Fruit fly (Drosophila melanogaster) S2 (cell line): ENCODE data around the gene CG13901.

Source experiments
- CG8478 ChIP-seq: fragments of >200 bp; optimal IDR thresholded peaks from 2 replicates; lab custom pipeline; 2018
- CTCF ChIP-seq, 2 experiments: fragments of >200 bp; optimal IDR thresholded peaks; 2 replicates each; lab custom pipeline; 2018

The CG13901 gene

DNA sequence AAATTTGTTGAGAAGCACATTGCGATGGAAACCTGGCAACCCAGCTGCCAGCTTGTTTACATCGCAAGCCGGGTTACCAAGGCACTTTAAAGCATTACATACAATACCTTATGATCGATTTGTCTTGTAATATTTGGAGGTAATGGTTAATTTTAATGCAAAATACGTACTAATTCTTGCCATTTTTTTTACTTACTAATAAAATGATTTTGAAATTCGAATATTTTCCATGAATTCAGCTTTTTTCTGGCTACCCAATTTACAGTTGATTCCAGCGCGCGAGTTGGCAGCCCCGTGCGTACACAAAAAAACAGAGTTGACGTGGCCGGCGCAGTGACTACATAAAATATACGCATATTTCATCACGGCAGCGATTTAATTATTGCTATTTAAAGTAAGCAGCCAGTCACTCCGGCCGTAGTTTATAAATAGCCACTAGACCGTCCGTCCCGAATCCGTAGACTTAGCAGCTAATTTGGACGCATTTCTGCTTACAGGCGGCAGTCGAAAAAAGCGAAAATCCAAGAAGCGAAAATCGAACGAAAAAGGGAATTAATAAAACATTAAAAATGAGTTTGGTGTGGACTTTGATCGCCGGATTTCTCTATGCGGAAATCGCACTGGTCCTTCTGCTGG lies at the start of gene CG13901, which contains the start of gene CG13887:
Gene CG13901 (minus strand): TSS at position 270 of the 636 bp plus-strand sequence.
Gene CG13887 (plus strand): TSS at position 310 of the 636 bp plus-strand sequence.
- no peak for TF ChIP-seq CG8478 (lab: Kevin White, UChicago)
- peak in 1 of 2 experiments; percentile 2 for TF ChIP-seq CTCF (optimal IDR thresholded peaks at IDR 0.05; lab: Kevin White, UChicago)

DNA sequence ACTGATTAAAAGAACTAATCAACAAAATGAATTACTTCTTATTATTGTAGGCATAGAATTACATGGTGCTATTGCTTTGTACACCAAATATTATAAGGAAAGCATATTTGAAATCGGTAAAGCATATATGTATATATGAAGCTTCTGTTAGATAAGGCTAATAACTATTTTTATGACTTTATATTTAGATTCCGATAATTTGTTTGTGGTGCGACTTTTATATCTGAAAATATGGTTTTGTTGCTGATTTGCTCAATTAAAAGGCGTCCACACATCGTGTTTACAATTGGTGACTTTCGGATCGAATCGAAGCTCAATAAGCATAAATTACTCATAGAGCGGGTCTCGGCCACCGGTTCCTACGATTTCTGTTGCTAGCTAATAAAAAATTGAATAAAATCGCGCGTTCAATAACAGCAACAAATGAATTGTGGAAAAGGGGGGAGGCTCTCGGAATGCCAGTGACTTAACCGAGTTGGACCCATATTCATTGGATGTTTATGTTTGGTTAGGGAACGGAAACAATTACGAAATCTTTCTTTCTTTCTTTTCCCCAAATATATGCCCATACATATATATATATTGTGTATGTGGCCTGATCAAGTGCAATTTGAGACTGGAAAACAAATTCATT lies 48.1 kb upstream of the CG13901 start:
- TF ChIP-seq CTCF (optimal IDR thresholded peaks at IDR 0.05; lab: Kevin White, UChicago): no peak
- no peak for TF ChIP-seq CG8478 (lab: Kevin White, UChicago)

DNA sequence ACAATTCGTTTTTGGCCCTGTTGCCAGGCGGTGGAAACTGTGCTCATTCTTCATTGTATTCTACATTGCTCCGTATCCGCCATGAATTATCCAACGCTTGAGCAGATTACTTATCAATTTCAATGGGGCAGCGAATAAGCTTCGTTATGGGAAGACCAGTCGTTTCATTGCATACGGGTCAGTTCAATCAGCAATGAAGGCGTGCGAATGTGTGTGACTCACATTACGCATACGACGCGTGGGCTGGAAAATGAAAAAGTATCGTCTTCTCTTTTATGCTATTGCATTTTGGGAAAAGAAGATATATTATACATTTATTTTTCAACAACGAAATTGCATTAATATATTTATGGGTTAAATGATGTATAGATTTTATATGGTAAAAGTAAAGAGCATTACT lies 47.4 kb upstream of the CG13901 start:
- TF ChIP-seq CTCF (optimal IDR thresholded peaks at IDR 0.05; lab: Kevin White, UChicago): no peak
- no peak for TF ChIP-seq CG8478 (lab: Kevin White, UChicago)

DNA sequence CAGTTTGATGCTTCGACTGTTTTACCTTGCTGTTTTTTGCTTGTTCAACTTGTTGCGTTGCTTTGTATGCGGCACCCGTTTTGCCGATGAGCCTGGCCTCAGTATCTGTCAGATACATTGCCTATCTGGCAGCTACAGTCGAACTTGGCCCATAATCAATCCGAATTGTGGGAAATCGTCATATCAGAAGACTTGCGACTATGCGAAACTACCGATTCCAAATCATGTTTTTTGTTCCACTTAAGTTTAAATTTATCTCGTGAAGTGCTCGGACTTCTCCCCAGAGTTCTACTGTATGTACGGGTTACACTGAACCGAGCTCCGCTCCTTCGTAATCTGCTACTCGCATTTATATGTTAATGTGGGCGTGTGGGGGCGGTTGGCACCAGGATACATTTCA lies 46.6 kb upstream of the CG13901 start:
- TF ChIP-seq CG8478 (lab: Kevin White, UChicago) (no peak), CTCF (optimal IDR thresholded peaks at IDR 0.05; lab: Kevin White, UChicago) (no peak)

DNA sequence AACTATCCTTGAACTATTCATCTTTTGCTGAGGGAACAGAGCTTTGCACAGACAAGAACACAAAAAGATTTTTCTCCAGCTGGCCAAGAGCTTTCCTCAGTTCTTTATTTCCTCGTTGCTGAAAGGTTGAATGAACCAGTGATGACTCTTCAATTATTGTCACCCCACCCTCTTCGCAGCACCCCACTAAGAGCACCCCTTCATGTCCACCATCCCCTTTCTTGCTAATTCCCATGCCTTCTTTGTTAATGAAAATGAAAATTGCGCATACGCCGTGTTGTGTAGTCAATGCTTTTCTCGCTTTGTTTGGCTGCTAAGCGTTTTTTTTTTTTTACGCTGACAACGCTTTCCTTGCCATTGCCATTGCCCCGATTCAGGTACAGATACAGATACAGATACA lies 46.2 kb upstream of the CG13901 start:
- TF ChIP-seq CTCF (optimal IDR thresholded peaks at IDR 0.05; lab: Kevin White, UChicago) (no peak), CG8478 (lab: Kevin White, UChicago) (no peak)

DNA sequence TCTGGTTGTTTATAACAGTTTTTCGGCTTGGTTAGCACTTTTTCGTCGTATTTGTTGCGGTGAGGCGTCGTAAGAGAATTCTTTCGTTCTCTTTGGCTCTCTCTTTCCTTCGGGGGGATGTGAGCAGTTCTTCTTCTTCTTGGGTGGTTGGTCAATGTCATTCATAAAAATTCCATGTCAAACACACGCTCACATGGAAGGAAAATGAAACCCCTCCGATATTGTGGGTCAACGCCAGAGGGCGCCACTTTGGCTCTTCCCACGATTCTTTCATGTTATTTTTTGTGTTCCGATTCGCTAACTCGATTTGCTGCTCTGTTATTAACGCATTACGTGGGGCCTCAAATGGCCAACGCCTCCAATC lies 45.3 kb upstream of the CG13901 start:
- no peak for TF ChIP-seq CG8478 (lab: Kevin White, UChicago)
- peak; percentile 84 to 88 for TF ChIP-seq CTCF (optimal IDR thresholded peaks at IDR 0.05; lab: Kevin White, UChicago)

DNA sequence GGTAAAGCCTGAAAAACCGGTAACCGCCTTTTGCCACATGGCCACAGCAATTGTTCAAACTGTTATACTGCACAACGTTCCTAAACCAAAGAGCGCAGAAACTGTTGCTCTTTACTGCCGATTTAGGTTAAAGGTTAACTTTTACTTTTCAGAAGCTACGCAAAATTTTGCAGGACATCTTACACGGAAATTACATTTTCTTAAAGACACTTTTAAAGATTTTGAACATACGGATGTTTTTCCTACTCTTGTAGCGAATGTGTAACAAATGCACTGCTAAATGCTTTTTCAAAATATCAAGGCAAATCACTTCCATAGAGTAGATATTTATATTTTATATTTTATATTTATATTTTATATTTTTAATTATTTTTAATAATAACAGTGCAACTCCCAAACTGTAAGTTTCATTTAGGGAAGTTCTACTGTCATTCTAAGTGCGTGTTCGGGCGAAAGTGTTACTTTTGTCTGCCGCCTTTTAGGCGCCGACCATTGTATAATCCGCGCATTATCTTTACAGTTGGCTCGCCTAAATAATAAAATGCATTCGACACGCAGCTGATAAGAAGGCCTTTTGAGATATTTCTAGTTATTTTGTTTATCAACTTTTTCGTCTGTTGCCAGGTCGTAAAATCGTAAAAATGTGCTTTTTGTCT lies 44.7 kb upstream of the CG13901 start:
- TF ChIP-seq CG8478 (lab: Kevin White, UChicago): no peak
- TF ChIP-seq CTCF (optimal IDR thresholded peaks at IDR 0.05; lab: Kevin White, UChicago): no peak

DNA sequence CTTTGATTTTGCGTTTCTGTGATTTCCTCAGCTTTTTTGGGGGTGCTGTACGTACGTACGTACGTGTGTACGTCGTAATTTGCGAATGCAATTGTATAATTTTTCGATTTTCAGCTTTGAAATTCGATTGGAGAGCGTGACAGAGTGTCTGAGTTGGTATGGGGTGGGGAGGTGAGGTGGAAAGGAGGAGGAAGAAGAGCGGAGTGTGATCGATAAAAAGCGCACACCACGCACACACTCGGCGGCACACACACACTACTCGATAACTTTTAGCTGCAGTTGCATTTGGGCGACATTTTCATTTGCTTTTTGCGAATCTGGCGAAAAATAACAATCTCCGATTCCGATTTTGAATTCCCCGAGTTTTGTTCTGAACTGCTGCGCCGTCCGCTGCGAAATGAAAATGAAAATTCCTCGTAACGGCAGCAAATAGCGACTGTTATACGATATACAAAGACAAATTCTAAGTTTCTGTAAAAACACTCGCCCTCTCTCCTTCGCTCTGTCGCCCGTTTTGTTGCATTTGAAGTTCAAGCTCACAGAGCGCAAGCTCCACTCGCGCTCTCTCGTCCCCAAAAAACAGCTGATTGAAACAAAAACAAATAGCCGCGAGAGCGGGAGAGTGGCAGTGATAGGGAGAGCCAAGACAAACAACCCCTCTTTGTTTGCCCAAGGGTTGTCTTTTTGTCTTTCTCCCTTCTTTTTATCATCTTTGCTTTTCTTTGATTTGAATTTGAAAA lies 44.0 kb upstream of the CG13901 start, which contains the start of gene CG13907:
Gene CG13907 (minus strand): TSS at position 518 of the 740 bp plus-strand sequence.
- no peak for TF ChIP-seq CTCF (optimal IDR thresholded peaks at IDR 0.05; lab: Kevin White, UChicago)
- TF ChIP-seq CG8478 (lab: Kevin White, UChicago): no peak

DNA sequence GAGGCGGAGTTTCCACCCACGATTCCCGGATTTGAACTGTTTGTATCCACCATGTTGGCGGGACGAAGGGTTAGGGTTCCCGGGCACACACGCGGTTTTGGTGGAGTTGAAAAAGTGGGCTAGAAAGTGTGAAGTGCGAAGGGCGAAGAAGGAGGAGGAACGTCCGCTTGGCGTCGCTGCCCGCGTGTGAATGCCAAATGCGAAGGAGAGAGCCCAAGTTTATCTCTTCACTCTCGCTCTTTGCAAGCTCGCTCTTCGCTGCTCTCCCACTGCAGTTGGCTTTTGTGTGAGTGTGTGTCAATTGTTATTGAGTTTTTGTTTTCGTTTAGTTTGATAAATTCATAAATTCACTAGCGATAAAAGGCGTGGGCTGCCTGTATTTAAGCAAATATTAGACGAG lies 43.2 kb upstream of the CG13901 start:
- TF ChIP-seq CTCF (optimal IDR thresholded peaks at IDR 0.05; lab: Kevin White, UChicago) (no peak), CG8478 (lab: Kevin White, UChicago) (no peak)

DNA sequence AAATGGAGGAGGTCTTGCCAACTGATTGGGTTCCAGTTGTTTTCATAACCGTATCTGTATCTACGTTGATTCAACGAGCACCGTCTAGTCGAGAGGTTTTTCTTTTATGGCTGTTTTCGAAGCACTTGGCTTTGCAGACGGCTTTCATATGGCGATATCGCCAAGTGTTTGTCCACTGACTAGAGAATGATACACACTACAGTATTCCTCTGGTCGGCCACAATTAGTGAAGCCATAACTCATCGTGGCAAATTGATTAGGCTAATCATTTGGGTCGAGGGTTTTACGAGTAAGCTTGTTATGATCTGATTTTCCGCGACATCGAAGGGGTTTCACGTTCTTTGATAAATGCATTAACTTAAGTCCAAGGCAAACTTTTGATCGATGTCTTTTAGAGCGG lies 39.0 kb upstream of the CG13901 start:
- TF ChIP-seq CTCF (optimal IDR thresholded peaks at IDR 0.05; lab: Kevin White, UChicago) (no peak), CG8478 (lab: Kevin White, UChicago) (no peak)

DNA sequence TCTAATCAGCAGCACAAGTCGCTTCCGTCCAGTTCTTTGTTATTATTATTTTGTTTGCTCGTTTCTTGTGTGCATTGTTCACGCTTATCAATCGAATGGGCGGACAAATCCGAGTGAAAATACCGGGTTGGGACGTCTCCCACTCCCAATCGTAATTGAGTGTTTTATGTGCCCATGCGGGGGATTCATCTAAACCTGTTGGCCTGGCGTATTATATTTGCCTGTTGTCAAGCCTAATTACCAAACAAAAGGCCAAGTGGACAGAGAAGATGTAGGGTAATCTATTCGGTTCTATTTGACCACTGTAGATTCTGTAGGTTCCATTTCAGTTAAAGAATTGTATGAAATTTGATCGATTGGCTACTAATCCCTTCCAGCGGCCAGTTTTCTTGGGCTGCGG lies 38.5 kb upstream of the CG13901 start:
- TF ChIP-seq CTCF (optimal IDR thresholded peaks at IDR 0.05; lab: Kevin White, UChicago) (no peak), CG8478 (lab: Kevin White, UChicago) (no peak)

DNA sequence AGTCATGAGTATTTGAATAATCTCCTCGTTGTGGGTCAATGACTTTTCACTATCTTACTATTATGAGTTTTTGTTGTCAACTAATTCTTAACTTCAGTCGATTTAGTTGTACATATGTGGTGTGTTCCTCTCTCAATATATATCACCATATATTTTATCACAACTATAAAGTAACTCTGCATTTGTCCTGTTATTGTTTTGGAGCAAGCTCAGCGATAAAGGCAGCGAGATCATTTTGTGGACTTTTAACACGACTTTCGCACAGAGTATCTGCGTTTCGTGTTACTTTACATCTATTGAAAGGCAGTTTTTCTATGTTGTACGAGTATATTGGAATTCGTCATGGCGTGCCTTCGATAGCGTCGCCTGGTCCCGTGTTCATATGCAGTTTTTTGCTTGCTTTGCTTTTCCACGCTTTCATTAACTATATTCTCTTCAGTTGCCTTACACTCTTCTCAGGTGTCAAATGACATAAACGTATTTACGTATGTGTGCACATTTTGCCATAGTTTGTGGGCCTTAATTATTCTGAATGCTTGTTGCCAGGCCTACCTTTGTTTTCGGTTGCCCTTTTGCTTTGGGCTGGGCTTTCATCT lies 37.9 kb upstream of the CG13901 start:
- no peak for TF ChIP-seq CTCF (optimal IDR thresholded peaks at IDR 0.05; lab: Kevin White, UChicago)
- TF ChIP-seq CG8478 (lab: Kevin White, UChicago): no peak

DNA sequence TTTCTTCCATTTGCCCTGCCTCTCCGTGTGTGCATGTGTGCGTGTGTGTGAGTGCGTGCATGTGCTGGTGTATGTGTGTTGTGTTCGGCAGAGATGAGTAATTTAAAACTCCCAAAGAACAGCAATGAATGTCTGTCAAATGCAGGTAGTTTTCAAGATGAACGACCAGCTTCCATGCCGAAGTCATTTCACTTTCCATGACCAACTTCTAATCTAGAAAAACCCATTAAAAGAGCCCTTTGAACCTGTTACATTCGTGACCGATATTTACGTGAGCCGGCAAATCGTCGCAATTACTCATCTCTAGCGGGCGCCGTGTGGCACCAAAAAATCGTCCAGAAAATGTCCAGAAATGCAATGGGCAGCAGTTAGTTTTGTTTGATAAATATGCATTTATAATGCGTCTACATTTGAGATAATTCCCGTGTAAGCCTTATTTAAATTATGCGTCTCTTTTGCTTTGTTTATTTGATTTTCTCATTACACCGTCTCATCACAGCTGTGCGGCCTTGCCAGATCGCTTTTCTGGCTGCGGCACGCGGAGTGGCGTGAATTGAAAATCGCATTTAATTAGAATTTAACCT lies 34.9 kb upstream of the CG13901 start:
- TF ChIP-seq CG8478 (lab: Kevin White, UChicago) (no peak), CTCF (optimal IDR thresholded peaks at IDR 0.05; lab: Kevin White, UChicago) (no peak)

DNA sequence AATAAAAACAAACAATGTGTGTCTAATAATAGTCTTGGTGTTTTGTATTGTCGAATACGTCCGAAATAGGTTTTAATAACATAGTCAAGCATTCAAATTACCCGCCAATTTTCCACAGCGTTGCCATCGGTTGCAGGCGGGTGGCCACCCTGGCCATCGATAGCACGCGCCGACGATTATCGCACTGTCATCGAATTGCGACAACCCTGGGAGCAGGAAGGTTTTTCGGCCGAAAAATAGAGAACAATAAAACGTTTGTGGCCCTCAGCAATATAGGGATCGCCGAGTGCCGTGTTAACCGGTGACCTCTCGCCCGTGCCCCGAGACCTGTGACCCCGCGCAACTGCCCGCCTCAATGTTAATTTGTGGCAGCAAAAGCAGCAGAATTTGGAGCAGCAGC lies 34.1 kb upstream of the CG13901 start, which contains the start of gene Usp10:
Gene Usp10 (plus strand): TSS at position 187 of the 400 bp plus-strand sequence.
- TF ChIP-seq CG8478 (lab: Kevin White, UChicago): no peak
- peak in 1 of 2 experiments; percentile 38 for TF ChIP-seq CTCF (optimal IDR thresholded peaks at IDR 0.05; lab: Kevin White, UChicago)
